Worm (Caenorhabditis elegans) whole organism, L4/young adult: ENCODE measurements around the gene R160.6.

ENCODE experiments used
- dao-5 ChIP-seq: sonication (generic microtip); optimal IDR thresholded peaks from 2 replicates; lab custom pipeline; 2016; ENCODE audit warnings: missing genotype, missing genetic modification characterization, moderate library complexity, missing compliant biosample characterization
- him-1 ChIP-seq: sonication (generic microtip); optimal IDR thresholded peaks from 2 replicates; lab custom pipeline; 2016; ENCODE audit warnings: missing genotype, missing genetic modification reagents, missing genetic modification characterization, missing compliant biosample characterization

- no peak for TF ChIP-seq him-1 (tag; lab: Kevin White, UChicago)
- no peak for TF ChIP-seq dao-5 (tag; lab: Kevin White, UChicago)
Measured at ce11 chrX:4328816-4329215, 44.2 kb downstream of the R160.6 start, which contains the start of gene C24A8.5.
